Worm (Caenorhabditis elegans): ENCODE results near the gene meg-2.

- TF ChIP-seq unc-55 (GFP tag; optimal IDR thresholded peaks at IDR 0.05) (no peak), ama-1 (optimal IDR thresholded peaks at IDR 0.05) (no peak), nhr-232 (tag; optimal IDR thresholded peaks at IDR 0.05) (no peak), tbx-2 (tag; optimal IDR thresholded peaks at IDR 0.05) (no peak), fkh-6 (tag; optimal IDR thresholded peaks at IDR 0.05) (no peak), sox-4 (tag; optimal IDR thresholded peaks at IDR 0.05) (no peak), unc-3 (GFP tag; conservative IDR thresholded peaks at IDR 0.05) (no peak), unc-3 (tag; optimal IDR thresholded peaks at IDR 0.05) (no peak), elt-2 (tag; optimal IDR thresholded peaks at IDR 0.05) (no peak), pha-4 (tag; optimal IDR thresholded peaks at IDR 0.05) (no peak), madf-2 (tag; optimal IDR thresholded peaks at IDR 0.05) (no peak), ceh-45 (GFP tag; IDR thresholded peaks at IDR 0.05) (no peak)
Measured at ce11 chrX:13903328-13903727, 22.6 kb downstream of the meg-2 start, which contains the start of gene sra-39.

Data from whole organism, late embryonic.